Fruit fly (Drosophila melanogaster) whole organism, embryonic: ENCODE results near the gene ocn.
A peak's percentile ranks its signal among the peaks of the same experiment; 100 is the strongest.

Experiments used
- Antp ChIP-seq: fragments of 200-800 bp; sonication (Bioruptor generic); optimal IDR thresholded peaks from 3 replicates; lab custom pipeline; 2016; ENCODE audit warnings: missing biosample characterization, missing genetic modification characterization
- Atf-2 ChIP-seq: fragments of 200-800 bp; sonication (Bioruptor generic); optimal IDR thresholded peaks from 2 replicates; lab custom pipeline; 2016; ENCODE audit warnings: missing biosample characterization, missing genetic modification characterization
- Atf3 ChIP-seq: fragments of 200-800 bp; sonication (Bioruptor generic); optimal IDR thresholded peaks from 3 replicates; lab custom pipeline; 2016; ENCODE audit warnings: missing biosample characterization, missing genetic modification characterization
- Bgb ChIP-seq: fragments of 200-800 bp; sonication (Bioruptor generic); IDR thresholded peaks from 2 replicates; pipeline ENCODE4 v1.3.6; 2022; ENCODE audit warnings: missing biosample characterization, missing genetic modification characterization; ENCODE audit not compliant: partially characterized antibody
- CG10462 ChIP-seq: fragments of 200-800 bp; sonication (Bioruptor generic); optimal IDR thresholded peaks from 2 replicates; lab custom pipeline; 2016; ENCODE audit warnings: missing biosample characterization, missing genetic modification characterization
- CG10565 ChIP-seq: fragments of 200-800 bp; sonication (Bioruptor generic); optimal IDR thresholded peaks from 3 replicates; lab custom pipeline; 2016; ENCODE audit warnings: missing biosample characterization, mild to moderate bottlenecking, missing genetic modification characterization
- CG10979 ChIP-seq: fragments of 200-800 bp; sonication (Bioruptor generic); optimal IDR thresholded peaks from 2 replicates; lab custom pipeline; 2018; ENCODE audit warnings: missing biosample characterization, mild to moderate bottlenecking, missing genetic modification characterization, moderate library complexity
- CG11093 ChIP-seq: fragments of 200-800 bp; sonication (Bioruptor generic); IDR thresholded peaks from 3 replicates; pipeline ENCODE4 v1.3.6; 2022; ENCODE audit warnings: missing biosample characterization, missing genetic modification characterization
- CG11456 ChIP-seq: fragments of 200-800 bp; sonication (Bioruptor generic); IDR thresholded peaks from 3 replicates; pipeline ENCODE4 v1.3.6; 2022; ENCODE audit warnings: missing biosample characterization, missing genetic modification characterization
- CG1233 ChIP-seq: fragments of 200-800 bp; sonication (Bioruptor generic); optimal IDR thresholded peaks from 4 replicates; lab custom pipeline; 2018; ENCODE audit warnings: missing biosample characterization, mild to moderate bottlenecking, missing genetic modification characterization
- CG13624 ChIP-seq: fragments of 200-800 bp; sonication (Bioruptor generic); optimal IDR thresholded peaks from 2 replicates; lab custom pipeline; 2016; ENCODE audit warnings: missing biosample characterization, missing genetic modification characterization
- CG16815 ChIP-seq: fragments of 200-800 bp; sonication (Bioruptor generic); optimal IDR thresholded peaks from 3 replicates; lab custom pipeline; 2017; ENCODE audit warnings: missing biosample characterization, mild to moderate bottlenecking, missing genetic modification characterization
- CG17568 ChIP-seq: fragments of 200-800 bp; sonication (Bioruptor generic); optimal IDR thresholded peaks from 2 replicates; lab custom pipeline; 2018; ENCODE audit warnings: missing biosample characterization, mild to moderate bottlenecking, missing genetic modification characterization, moderate library complexity
- CG2129 ChIP-seq: fragments of 200-800 bp; sonication (Bioruptor generic); IDR thresholded peaks from 2 replicates; pipeline ENCODE4 v1.3.6; 2022; ENCODE audit warnings: missing biosample characterization, missing genetic modification characterization; ENCODE audit not compliant: partially characterized antibody
- CG30020 ChIP-seq: fragments of 200-800 bp; optimal IDR thresholded peaks from 2 replicates; lab custom pipeline; 2019; ENCODE audit warnings: missing biosample characterization, mild to moderate bottlenecking, missing genetic modification characterization, moderate library complexity
- CG30403 ChIP-seq: fragments of 200-800 bp; sonication (Bioruptor generic); optimal IDR thresholded peaks from 3 replicates; lab custom pipeline; 2016; ENCODE audit warnings: missing biosample characterization, missing genetic modification characterization
- CG3163 ChIP-seq: fragments of 200-800 bp; sonication (Bioruptor generic); optimal IDR thresholded peaks from 3 replicates; lab custom pipeline; 2016; ENCODE audit warnings: missing biosample characterization, missing genetic modification characterization
- CG34224 ChIP-seq: fragments of 200-800 bp; sonication (Bioruptor generic); IDR thresholded peaks from 3 replicates; pipeline ENCODE4 v1.3.6; 2022; ENCODE audit warnings: missing biosample characterization, missing genetic modification characterization; ENCODE audit not compliant: partially characterized antibody
- CG4328 ChIP-seq: fragments of 200-800 bp; sonication (Bioruptor generic); optimal IDR thresholded peaks from 3 replicates; lab custom pipeline; 2017; ENCODE audit warnings: missing biosample characterization, missing genetic modification reagents, missing genetic modification characterization
- CG4617 ChIP-seq: fragments of 200-800 bp; sonication (Bioruptor generic); optimal IDR thresholded peaks from 3 replicates; lab custom pipeline; 2016; ENCODE audit warnings: missing biosample characterization, missing genetic modification characterization, borderline replicate concordance
- CG4854 ChIP-seq: fragments of 200-800 bp; sonication (Bioruptor generic); optimal IDR thresholded peaks from 2 replicates; lab custom pipeline; 2016; ENCODE audit warnings: missing biosample characterization, missing genetic modification characterization, inconsistent platforms
- CG7963 ChIP-seq: fragments of 200-800 bp; sonication (Bioruptor generic); IDR thresholded peaks from 3 replicates; pipeline ENCODE4 v1.3.6; 2022; ENCODE audit warnings: missing biosample characterization, missing genetic modification characterization; ENCODE audit not compliant: partially characterized antibody
- CG8089 ChIP-seq: fragments of 200-800 bp; sonication (Bioruptor generic); optimal IDR thresholded peaks from 3 replicates; lab custom pipeline; 2016; ENCODE audit warnings: missing biosample characterization, missing genetic modification characterization
- CG8944 ChIP-seq: fragments of 200-800 bp; sonication (Bioruptor generic); optimal IDR thresholded peaks from 3 replicates; lab custom pipeline; 2016; ENCODE audit warnings: missing biosample characterization, missing genetic modification characterization
- CG9609 ChIP-seq: fragments of 200-800 bp; sonication (Bioruptor generic); optimal IDR thresholded peaks from 3 replicates; lab custom pipeline; 2016; ENCODE audit warnings: missing biosample characterization, missing genetic modification characterization
- CG9797 ChIP-seq: fragments of 200-800 bp; sonication (Bioruptor generic); optimal IDR thresholded peaks from 3 replicates; lab custom pipeline; 2018; ENCODE audit warnings: missing biosample characterization, mild to moderate bottlenecking, missing genetic modification characterization
- Fer1 ChIP-seq: fragments of 200-800 bp; sonication (Bioruptor generic); optimal IDR thresholded peaks from 2 replicates; lab custom pipeline; 2017; ENCODE audit warnings: missing biosample characterization, mild to moderate bottlenecking, missing genetic modification characterization
- HLH54F ChIP-seq: fragments of 200-800 bp; sonication (Bioruptor generic); optimal IDR thresholded peaks from 3 replicates; lab custom pipeline; 2016; ENCODE audit warnings: missing biosample characterization, missing genetic modification characterization
- Hr39 ChIP-seq: fragments of >200 bp; optimal IDR thresholded peaks from 2 replicates; lab custom pipeline; 2017
- Hr78 ChIP-seq, 2 experiments: fragments of 200-800 bp in 1 of 2; fragments of >200 bp in 1 of 2; sonication (Bioruptor generic) in 1 of 2; optimal IDR thresholded peaks; 2 replicates each; lab custom pipeline; 2017 to 2019; ENCODE audit warnings: missing biosample characterization in 2 of 2, missing genetic modification characterization in 2 of 2, mild to moderate bottlenecking in 1 of 2, moderate library complexity in 1 of 2
- Max ChIP-seq: fragments of 200-800 bp; sonication (Bioruptor generic); optimal IDR thresholded peaks from 2 replicates; lab custom pipeline; 2016; ENCODE audit warnings: missing biosample characterization, mild to moderate bottlenecking, missing genetic modification characterization
- Oaz ChIP-seq: fragments of 200-800 bp; sonication (Bioruptor generic); IDR thresholded peaks from 2 replicates; pipeline ENCODE4 v1.3.6; 2022; ENCODE audit warnings: missing biosample characterization, missing genetic modification characterization
- Sin3A ChIP-seq: fragments of >200 bp; optimal IDR thresholded peaks from 2 replicates; lab custom pipeline; 2018
- YL-1 ChIP-seq: fragments of 200-800 bp; sonication (Bioruptor generic); optimal IDR thresholded peaks from 3 replicates; lab custom pipeline; 2017; ENCODE audit warnings: missing biosample characterization, mild to moderate bottlenecking, missing genetic modification characterization
- chn ChIP-seq: fragments of 200-800 bp; sonication (Bioruptor generic); optimal IDR thresholded peaks from 2 replicates; lab custom pipeline; 2016; ENCODE audit warnings: missing biosample characterization, missing genetic modification characterization
- ci ChIP-seq: fragments of 200-800 bp; sonication (Bioruptor generic); IDR thresholded peaks from 3 replicates; pipeline ENCODE4 v1.3.6; 2022; ENCODE audit warnings: missing biosample characterization, missing genetic modification characterization
- corto ChIP-seq: fragments of 200-800 bp; sonication (Bioruptor generic); optimal IDR thresholded peaks from 2 replicates; lab custom pipeline; 2016; ENCODE audit warnings: missing biosample characterization, mild to moderate bottlenecking, missing genetic modification characterization, moderate library complexity
- da ChIP-seq: fragments of 200-800 bp; sonication (Bioruptor generic); optimal IDR thresholded peaks from 2 replicates; lab custom pipeline; 2016; ENCODE audit warnings: missing biosample characterization, missing genetic modification characterization
- fd102C ChIP-seq: fragments of 200-800 bp; sonication (Bioruptor generic); optimal IDR thresholded peaks from 2 replicates; lab custom pipeline; 2018; ENCODE audit warnings: missing biosample characterization, mild to moderate bottlenecking, missing genetic modification characterization, moderate library complexity
- gce ChIP-seq: fragments of 200-800 bp; sonication (Bioruptor generic); IDR thresholded peaks from 3 replicates; pipeline ENCODE4 v1.3.6; 2022; ENCODE audit warnings: missing biosample characterization, missing genetic modification characterization
- ham ChIP-seq: fragments of 200-800 bp; sonication (Bioruptor generic); IDR thresholded peaks from 2 replicates; pipeline ENCODE4 v1.3.6; 2022; ENCODE audit warnings: missing biosample characterization, missing genetic modification characterization
- kay ChIP-seq: fragments of 200-800 bp; sonication (Bioruptor generic); optimal IDR thresholded peaks from 2 replicates; lab custom pipeline; 2016; ENCODE audit warnings: missing biosample characterization, missing genetic modification characterization
- ken ChIP-seq: fragments of 200-800 bp; sonication (Bioruptor generic); IDR thresholded peaks from 3 replicates; pipeline ENCODE4 v1.3.6; 2022; ENCODE audit warnings: missing biosample characterization, missing genetic modification characterization
- lab ChIP-seq: fragments of 200-800 bp; sonication (Bioruptor generic); optimal IDR thresholded peaks from 3 replicates; lab custom pipeline; 2017; ENCODE audit warnings: missing biosample characterization, missing genetic modification characterization, mild to moderate bottlenecking, moderate library complexity, missing genetic modification reagents
- maf-S ChIP-seq: fragments of 200-800 bp; sonication (Bioruptor generic); optimal IDR thresholded peaks from 2 replicates; lab custom pipeline; 2016; ENCODE audit warnings: missing biosample characterization, missing genetic modification characterization
- mirr ChIP-seq: fragments of 200-800 bp; sonication (Bioruptor generic); optimal IDR thresholded peaks from 3 replicates; lab custom pipeline; 2018; ENCODE audit warnings: missing biosample characterization, mild to moderate bottlenecking, missing genetic modification characterization
- p53 ChIP-seq: fragments of 200-800 bp; sonication (Bioruptor generic); optimal IDR thresholded peaks from 2 replicates; lab custom pipeline; 2016; ENCODE audit warnings: missing biosample characterization, missing genetic modification characterization
- prd ChIP-seq, 3 experiments: fragments of >200 bp in 2 of 3; fragments of 200-800 bp in 1 of 3; sonication (Bioruptor generic) in 1 of 3; optimal IDR thresholded peaks in 2 of 3; IDR thresholded peaks in 1 of 3; 2 replicates in 2 of 3; 3 replicates in 1 of 3; pipeline versions ENCODE4 v1.3.6 to Lab custom; 2017 to 2022; ENCODE audit warnings: missing biosample characterization in 1 of 3, missing genetic modification characterization in 1 of 3
- row ChIP-seq: fragments of 200-800 bp; sonication (Bioruptor generic); IDR thresholded peaks from 3 replicates; pipeline ENCODE4 v1.3.6; 2022; ENCODE audit warnings: missing biosample characterization, missing genetic modification characterization
- ttk ChIP-seq: fragments of 200-800 bp; sonication (Bioruptor generic); IDR thresholded peaks from 2 replicates; pipeline ENCODE4 v2.1.2; 2022; ENCODE audit warnings: missing biosample characterization, missing genetic modification characterization
- tup ChIP-seq: fragments of 200-800 bp; sonication (Bioruptor generic); optimal IDR thresholded peaks from 2 replicates; lab custom pipeline; 2016; ENCODE audit warnings: missing biosample characterization, mild to moderate bottlenecking, missing genetic modification characterization, moderate library complexity
- wek ChIP-seq: fragments of 200-800 bp; sonication (Bioruptor generic); optimal IDR thresholded peaks from 3 replicates; lab custom pipeline; 2018; ENCODE audit warnings: missing biosample characterization, mild to moderate bottlenecking, missing genetic modification characterization, moderate library complexity

Gene ocn

dm6 chr3R:29995035-29995434 is 42.5 kb downstream of the ocn start, which contains the start of the genes CG7903 and Sas-6 (continued):
- TF ChIP-seq CG4328 (no peak), Hr78 (GFP tag; optimal IDR thresholded peaks at IDR 0.05; lab: Kevin White, UChicago) (no peak), CG17568 (GFP tag; lab: Kevin White, UChicago) (no peak), CG8944 (GFP tag; lab: Kevin White, UChicago) (no peak), kay (GFP tag; lab: Kevin White, UChicago) (no peak), CG16815 (GFP tag; lab: Kevin White, UChicago) (no peak), row (GFP tag; lab: Robert Waterston, UW) (peak; percentile 32; the same call in 1 of the 3 replicates), Atf-2 (no peak), ci (GFP tag; lab: Robert Waterston, UW) (no peak), CG13624 (no peak), Max (GFP tag; lab: Kevin White, UChicago) (no peak), maf-S (no peak), Sin3A (lab: Kevin White, UChicago) (peak; percentile 63), CG10565 (no peak), CG4617 (GFP tag; lab: Kevin White, UChicago) (peak; percentile 81), CG10462 (no peak), chn (GFP tag; lab: Kevin White, UChicago) (no peak), gce (no peak), Atf3 (GFP tag; lab: Kevin White, UChicago) (no peak), CG9609 (no peak), CG8089 (GFP tag; lab: Kevin White, UChicago) (no peak), CG34224 (peak; percentile 76), fd102C (GFP tag; lab: Kevin White, UChicago) (no peak), ken (GFP tag; lab: Robert Waterston, UW) (no peak), CG30020 (tag; lab: Kevin White, UChicago) (no peak), CG9797 (GFP tag; lab: Kevin White, UChicago) (peak; percentile 81), Hr39 (lab: Kevin White, UChicago) (no peak), CG11456 (GFP tag; lab: Robert Waterston, UW) (no peak), wek (GFP tag; lab: Kevin White, UChicago) (no peak), CG30403 (GFP tag; lab: Kevin White, UChicago) (peak; percentile 2), HLH54F (GFP tag; lab: Kevin White, UChicago) (no peak), CG11093 (no peak), CG2129 (GFP tag; lab: Robert Waterston, UW) (peak; percentile 22; the same call in 1 of the 2 replicates), Fer1 (GFP tag; lab: Kevin White, UChicago) (no peak), mirr (GFP tag; lab: Kevin White, UChicago) (no peak), prd (optimal IDR thresholded peaks at IDR 0.05; lab: Kevin White, UChicago) (no peak), prd (GFP tag; IDR thresholded peaks at IDR 0.05; lab: Robert Waterston, UW) (no peak), CG1233 (GFP tag; lab: Kevin White, UChicago) (no peak), p53 (GFP tag; lab: Kevin White, UChicago) (no peak), CG4854 (GFP tag; lab: Kevin White, UChicago) (no peak), Bgb (GFP tag; lab: Robert Waterston, UW) (peak; percentile 85), CG7963 (GFP tag; lab: Robert Waterston, UW) (peak; percentile 71; the same call in 2 of the 3 replicates), ham (GFP tag; lab: Robert Waterston, UW) (no peak), YL-1 (GFP tag; lab: Kevin White, UChicago) (peak; percentile 42), lab (no peak), da (GFP tag; lab: Kevin White, UChicago) (no peak), corto (GFP tag; lab: Kevin White, UChicago) (no peak), tup (GFP tag; lab: Kevin White, UChicago) (no peak), CG3163 (no peak), CG10979 (no peak), Oaz (GFP tag; lab: Robert Waterston, UW) (no peak), Antp (GFP tag; lab: Kevin White, UChicago) (no peak), ttk (GFP tag; lab: Robert Waterston, UW) (no peak)
